Worm (Caenorhabditis elegans) whole organism, L4 larva: ENCODE measurements around the gene rgs-3.

Source experiments
- F49E8.2 ChIP-seq: sonication (generic microtip); optimal IDR thresholded peaks from 2 replicates; lab custom pipeline; 2016; ENCODE audit warnings: missing compliant biosample characterization, mild to moderate bottlenecking, missing genetic modification characterization, borderline replicate concordance
- ctbp-1 ChIP-seq: fragments of 200-800 bp; sonication (Bioruptor generic); IDR thresholded peaks from 2 replicates; pipeline ENCODE4 v1.3.6; 2022; ENCODE audit warnings: missing genetic modification reagents, missing genetic modification characterization, missing compliant biosample characterization
- dve-1 ChIP-seq: sonication (generic microtip); optimal IDR thresholded peaks from 2 replicates; lab custom pipeline; 2017; ENCODE audit warnings: antibody characterized with exemption, mild to moderate bottlenecking, missing genetic modification characterization, missing compliant biosample characterization; ENCODE audit not compliant: insufficient read depth
- fkh-10 ChIP-seq: fragments of 150-350 bp; optimal IDR thresholded peaks from 2 replicates; lab custom pipeline; 2014; ENCODE audit warnings: missing biosample characterization, missing genetic modification reagents, missing genetic modification characterization
- gei-8 ChIP-seq: fragments of 200-800 bp; sonication (Bioruptor generic); optimal IDR thresholded peaks from 2 replicates; lab custom pipeline; 2018; ENCODE audit warnings: mild to moderate bottlenecking, missing genetic modification characterization, missing compliant biosample characterization
- lsy-2 ChIP-seq, 2 experiments: fragments of 150-350 bp in 1 of 2; sonication (generic microtip) in 1 of 2; optimal IDR thresholded peaks; 2 replicates each; lab custom pipeline; 2014 to 2017; ENCODE audit warnings: missing biosample characterization in 2 of 2, missing genetic modification characterization in 2 of 2
- nhr-76 ChIP-seq: fragments of 150-350 bp; optimal IDR thresholded peaks from 2 replicates; lab custom pipeline; 2014; ENCODE audit warnings: missing biosample characterization, missing genetic modification characterization
- nhr-77 ChIP-seq: fragments of 150-350 bp; optimal IDR thresholded peaks from 2 replicates; lab custom pipeline; 2014; ENCODE audit warnings: missing biosample characterization, missing genetic modification characterization
- pha-4 ChIP-seq, 2 experiments: fragments of 150-350 bp in 1 of 2; fragments of 200-800 bp in 1 of 2; sonication (Bioruptor generic) in 1 of 2; IDR thresholded peaks in 1 of 2; optimal IDR thresholded peaks in 1 of 2; 2 replicates each; pipeline versions ENCODE4 v1.3.6 to Lab custom; 2014 to 2022; ENCODE audit warnings: missing genetic modification characterization in 2 of 2, missing genetic modification reagents in 2 of 2, missing biosample characterization in 1 of 2, missing compliant biosample characterization in 1 of 2
- php-3 ChIP-seq: fragments of 200-800 bp; sonication (Bioruptor generic); IDR thresholded peaks from 2 replicates; pipeline ENCODE4 v1.3.6; 2022; ENCODE audit warnings: missing genetic modification reagents, missing genetic modification characterization, missing compliant biosample characterization
- pqm-1 ChIP-seq: sonication (generic microtip); optimal IDR thresholded peaks from 2 replicates; lab custom pipeline; 2017; ENCODE audit warnings: missing biosample characterization, missing genetic modification characterization
- ztf-7 ChIP-seq: fragments of 150-350 bp; optimal IDR thresholded peaks from 2 replicates; lab custom pipeline; 2014; ENCODE audit warnings: missing biosample characterization, missing genetic modification characterization

ce11 chrII:6077604-6078003 lies 22.0 kb upstream of the rgs-3 start, which contains the start of gene H12I13.6:
- TF ChIP-seq php-3 (GFP tag; lab: Robert Waterston, UW) = no peak
- no peak for TF ChIP-seq nhr-77 (tag; lab: Kevin White, UChicago)
- TF ChIP-seq pha-4 (GFP tag; IDR thresholded peaks at IDR 0.05; lab: Robert Waterston, UW) = no peak
- no peak for TF ChIP-seq pha-4 (tag; optimal IDR thresholded peaks at IDR 0.05; lab: Kevin White, UChicago)
- TF ChIP-seq F49E8.2 = no peak
- TF ChIP-seq lsy-2 (tag; optimal IDR thresholded peaks at IDR 0.05; lab: Kevin White, UChicago) = no peak
- no peak for TF ChIP-seq ctbp-1 (GFP tag; lab: Robert Waterston, UW)
- no peak for TF ChIP-seq gei-8
- no peak for TF ChIP-seq ztf-7 (tag; lab: Kevin White, UChicago)
- TF ChIP-seq dve-1 (tag; lab: Kevin White, UChicago) = no peak
- no peak for TF ChIP-seq fkh-10 (GFP tag; lab: Kevin White, UChicago)
- TF ChIP-seq pqm-1 (tag; lab: Kevin White, UChicago) = no peak
- TF ChIP-seq nhr-76 (tag; lab: Kevin White, UChicago) = no peak
